Worm (Caenorhabditis elegans): ENCODE measurements around the gene ttbk-8.2.

ce11 chrIV:5582267-5582666 is 49.5 kb upstream of the ttbk-8.2 start:
- TF ChIP-seq hmg-11 (tag; optimal IDR thresholded peaks at IDR 0.05) (peak; percentile 74), unc-39 (tag; optimal IDR thresholded peaks at IDR 0.05) (no peak)

Data from whole organism, L3 larva.